Worm (Caenorhabditis elegans) whole organism, L1 larva: ENCODE data around the gene ippk-1.
A peak's percentile ranks its signal among the peaks of the same experiment; 100 is the strongest.

ENCODE experiments used
- C04F5.9 ChIP-seq: sonication (generic microtip); optimal IDR thresholded peaks from 2 replicates; lab custom pipeline; 2016; ENCODE audit warnings: missing genetic modification characterization, missing compliant biosample characterization
- aha-1 ChIP-seq: fragments of 150-350 bp; optimal IDR thresholded peaks from 2 replicates; lab custom pipeline; 2014; ENCODE audit warnings: missing biosample characterization, missing genetic modification characterization
- aly-2 ChIP-seq: fragments of 150-350 bp; optimal IDR thresholded peaks from 2 replicates; lab custom pipeline; 2014; ENCODE audit warnings: missing biosample characterization, missing genetic modification characterization
- ama-1 ChIP-seq: fragments of 150-350 bp; optimal IDR thresholded peaks from 2 replicates; lab custom pipeline; 2014
- blmp-1 ChIP-seq: fragments of 150-350 bp; optimal IDR thresholded peaks from 2 replicates; lab custom pipeline; 2014; ENCODE audit warnings: missing biosample characterization, missing genetic modification characterization
- ceh-82 ChIP-seq, 3 experiments: fragments of 150-350 bp in 1 of 3; sonication (generic microtip) in 2 of 3; optimal IDR thresholded peaks; 2 replicates each; lab custom pipeline; 2014 to 2017; ENCODE audit warnings: missing biosample characterization in 3 of 3, missing genetic modification characterization in 3 of 3
- ces-1 ChIP-seq: fragments of 150-350 bp; optimal IDR thresholded peaks from 2 replicates; lab custom pipeline; 2014; ENCODE audit warnings: missing biosample characterization, missing genetic modification reagents, missing genetic modification characterization
- dpl-1 ChIP-seq, 3 experiments: fragments of 150-350 bp in 2 of 3; sonication (generic microtip) in 1 of 3; optimal IDR thresholded peaks; 2 replicates each; lab custom pipeline; 2014 to 2017; ENCODE audit warnings: missing biosample characterization in 3 of 3, missing genetic modification characterization in 3 of 3, missing genetic modification reagents in 3 of 3
- dsc-1 ChIP-seq: sonication (generic microtip); optimal IDR thresholded peaks from 2 replicates; lab custom pipeline; 2016; ENCODE audit warnings: mild to moderate bottlenecking, missing genetic modification characterization, missing compliant biosample characterization
- efl-1 ChIP-seq, 4 experiments: fragments of 150-350 bp; optimal IDR thresholded peaks in 3 of 4; peaks in 1 of 4; 1 replicate in 1 of 4; 2 replicates in 3 of 4; lab custom pipeline; 2014; ENCODE audit warnings: missing biosample characterization in 2 of 4, missing genetic modification characterization in 2 of 4, missing genetic modification reagents in 2 of 4
- egl-13 ChIP-seq: sonication (generic microtip); optimal IDR thresholded peaks from 2 replicates; lab custom pipeline; 2016; ENCODE audit warnings: missing genotype, missing genetic modification reagents, missing genetic modification characterization, missing compliant biosample characterization
- elt-2 ChIP-seq: sonication (generic microtip); optimal IDR thresholded peaks from 2 replicates; lab custom pipeline; 2016; ENCODE audit warnings: missing genetic modification characterization, mild to moderate bottlenecking, inconsistent platforms, missing compliant biosample characterization, missing genetic modification reagents
- fkh-4 ChIP-seq: sonication (generic microtip); optimal IDR thresholded peaks from 2 replicates; lab custom pipeline; 2016; ENCODE audit warnings: missing compliant biosample characterization, missing genetic modification characterization, borderline replicate concordance
- fos-1 ChIP-seq: fragments of 150-350 bp; optimal IDR thresholded peaks from 2 replicates; lab custom pipeline; 2014; ENCODE audit warnings: missing biosample characterization, missing genetic modification characterization
- hlh-17 ChIP-seq: fragments of 200-800 bp; sonication (Bioruptor generic); optimal IDR thresholded peaks from 2 replicates; lab custom pipeline; 2018; ENCODE audit warnings: missing genetic modification characterization, mild to moderate bottlenecking, missing compliant biosample characterization, moderate library complexity, borderline replicate concordance
- hlh-4 ChIP-seq: sonication (generic microtip); optimal IDR thresholded peaks from 2 replicates; lab custom pipeline; 2016; ENCODE audit warnings: mild to moderate bottlenecking, missing genetic modification characterization, missing compliant biosample characterization
- isw-1 ChIP-seq: fragments of 200-800 bp; sonication (Bioruptor generic); IDR thresholded peaks from 2 replicates; pipeline ENCODE4 v1.3.6; 2022; ENCODE audit warnings: missing genetic modification characterization, missing compliant biosample characterization
- jun-1 ChIP-seq: fragments of 150-350 bp; optimal IDR thresholded peaks from 2 replicates; lab custom pipeline; 2014; ENCODE audit warnings: missing biosample characterization, missing genetic modification reagents, missing genetic modification characterization
- lin-13 ChIP-seq: fragments of 150-350 bp; optimal IDR thresholded peaks from 2 replicates; lab custom pipeline; 2014; ENCODE audit warnings: missing biosample characterization, missing genetic modification reagents, missing genetic modification characterization
- lin-15B ChIP-seq: fragments of 150-350 bp; sonication (generic microtip); optimal IDR thresholded peaks from 3 replicates; lab custom pipeline; 2014; ENCODE audit warnings: missing biosample characterization, missing genetic modification characterization
- lin-35 ChIP-seq, 2 experiments: fragments of 150-350 bp; optimal IDR thresholded peaks; 2 replicates each; lab custom pipeline; 2014; ENCODE audit warnings: missing biosample characterization in 2 of 2, missing genetic modification characterization in 2 of 2, missing genetic modification reagents in 2 of 2
- lin-39 ChIP-seq: fragments of 150-350 bp; optimal IDR thresholded peaks from 2 replicates; lab custom pipeline; 2014; ENCODE audit warnings: missing biosample characterization, missing genetic modification reagents, missing genetic modification characterization
- mab-9 ChIP-seq: fragments of 200-800 bp; sonication (Bioruptor generic); IDR thresholded peaks from 2 replicates; pipeline ENCODE4 v1.3.6; 2022; ENCODE audit warnings: missing genetic modification reagents, missing genetic modification characterization, missing compliant biosample characterization
- mdl-1 ChIP-seq, 2 experiments: fragments of 150-350 bp; optimal IDR thresholded peaks; 2 replicates each; lab custom pipeline; 2014 to 2017; ENCODE audit warnings: missing biosample characterization in 2 of 2, missing genetic modification characterization in 2 of 2, inconsistent platforms in 1 of 2
- mef-2 ChIP-seq: fragments of 150-350 bp; optimal IDR thresholded peaks from 2 replicates; lab custom pipeline; 2014; ENCODE audit warnings: missing biosample characterization, missing genetic modification characterization
- mep-1 ChIP-seq: fragments of 150-350 bp; optimal IDR thresholded peaks from 2 replicates; lab custom pipeline; 2014; ENCODE audit warnings: missing biosample characterization, missing genetic modification characterization
- nhr-19 ChIP-seq: fragments of 200-800 bp; sonication (Bioruptor generic); conservative IDR thresholded peaks from 2 replicates; pipeline ENCODE4 v1.3.6; 2022; ENCODE audit warnings: missing genetic modification characterization, missing compliant biosample characterization
- nhr-28 ChIP-seq: fragments of 150-350 bp; optimal IDR thresholded peaks from 2 replicates; lab custom pipeline; 2014; ENCODE audit warnings: missing biosample characterization, missing genetic modification characterization
- nhr-47 ChIP-seq: sonication (generic microtip); optimal IDR thresholded peaks from 2 replicates; lab custom pipeline; 2016; ENCODE audit warnings: mild to moderate bottlenecking, missing genetic modification characterization, moderate library complexity, missing compliant biosample characterization
- nhr-77 ChIP-seq: fragments of 150-350 bp; optimal IDR thresholded peaks from 2 replicates; lab custom pipeline; 2014; ENCODE audit warnings: missing biosample characterization, missing genetic modification characterization
- nhr-90 ChIP-seq: sonication (generic microtip); optimal IDR thresholded peaks from 2 replicates; lab custom pipeline; 2016; ENCODE audit warnings: mild to moderate bottlenecking, missing genetic modification characterization, missing compliant biosample characterization; ENCODE audit not compliant: poor library complexity
- pax-3 ChIP-seq: fragments of 200-800 bp; sonication (Bioruptor generic); optimal IDR thresholded peaks from 2 replicates; lab custom pipeline; 2018; ENCODE audit warnings: mild to moderate bottlenecking, missing genetic modification characterization, moderate library complexity, missing compliant biosample characterization
- skn-1 ChIP-seq: fragments of 150-350 bp; optimal IDR thresholded peaks from 2 replicates; lab custom pipeline; 2014; ENCODE audit warnings: missing biosample characterization, missing genetic modification characterization
- snpc-4 ChIP-seq: fragments of 150-350 bp; optimal IDR thresholded peaks from 2 replicates; lab custom pipeline; 2014; ENCODE audit warnings: missing biosample characterization, missing genetic modification characterization
- snu-23 ChIP-seq: sonication (generic microtip); optimal IDR thresholded peaks from 2 replicates; lab custom pipeline; 2016; ENCODE audit warnings: missing genetic modification characterization, missing compliant biosample characterization
- sox-4 ChIP-seq: sonication (generic microtip); optimal IDR thresholded peaks from 2 replicates; lab custom pipeline; 2016; ENCODE audit warnings: missing genetic modification characterization, missing compliant biosample characterization
- sptf-1 ChIP-seq: fragments of 150-350 bp; optimal IDR thresholded peaks from 2 replicates; lab custom pipeline; 2014; ENCODE audit warnings: missing biosample characterization, missing genetic modification characterization
- sup-37 ChIP-seq: fragments of 200-800 bp; sonication (Bioruptor generic); optimal IDR thresholded peaks from 2 replicates; lab custom pipeline; 2018; ENCODE audit warnings: mild to moderate bottlenecking, missing genetic modification characterization, missing compliant biosample characterization
- tbx-2 ChIP-seq: sonication (generic microtip); optimal IDR thresholded peaks from 2 replicates; lab custom pipeline; 2016; ENCODE audit warnings: missing genetic modification characterization, missing compliant biosample characterization
- tlp-1 ChIP-seq: fragments of 150-350 bp; optimal IDR thresholded peaks from 2 replicates; lab custom pipeline; 2014; ENCODE audit warnings: missing biosample characterization, missing genetic modification characterization
- unc-86 ChIP-seq: sonication (generic microtip); optimal IDR thresholded peaks from 2 replicates; lab custom pipeline; 2016; ENCODE audit warnings: missing genetic modification characterization, missing compliant biosample characterization
- unc-98 ChIP-seq: fragments of 200-800 bp; sonication (Bioruptor generic); IDR thresholded peaks from 2 replicates; pipeline ENCODE4 v1.3.6; 2022; ENCODE audit warnings: missing genetic modification characterization, missing compliant biosample characterization

The ippk-1 gene

ce11 chrII:12077281-12077680 lies 34.6 kb downstream of the ippk-1 start:
- no peak for TF ChIP-seq isw-1 (GFP tag; lab: Robert Waterston, UW)
- no peak for TF ChIP-seq hlh-4 (tag; lab: Kevin White, UChicago)

ce11 chrII:12080015-12080414 lies 37.3 kb downstream of the ippk-1 start:
- no peak for TF ChIP-seq isw-1 (GFP tag; lab: Robert Waterston, UW)
- peak; percentile 31 for TF ChIP-seq elt-2 (tag; lab: Kevin White, UChicago)
- no peak for TF ChIP-seq jun-1
- no peak for TF ChIP-seq C04F5.9
- no peak for TF ChIP-seq efl-1 (optimal IDR thresholded peaks at IDR 0.05; lab: Kevin White, UChicago)
- TF ChIP-seq efl-1 (GFP tag; optimal IDR thresholded peaks at IDR 0.05 in 1 of 2; lab: Kevin White, UChicago) = peak in 1 of 2 experiments; percentile 20
- no peak for TF ChIP-seq ama-1 (lab: Kevin White, UChicago)
- TF ChIP-seq nhr-47 (tag; lab: Kevin White, UChicago) = no peak
- no peak for TF ChIP-seq lin-15B (tag; lab: Kevin White, UChicago)

- no peak for TF ChIP-seq lin-35 (GFP tag; optimal IDR thresholded peaks at IDR 0.05; lab: Kevin White, UChicago)
- peak; percentile 37 for TF ChIP-seq blmp-1 (tag; lab: Kevin White, UChicago)
Measured at ce11 chrII:12081454-12081853, 38.7 kb downstream of the ippk-1 start.

ce11 chrII:12088833-12089232 lies 46.1 kb downstream of the ippk-1 start, which contains the start of gene cnt-1:
cnt-1 (minus strand) TSS chrII:12088868.
- TF ChIP-seq lin-39 (tag; lab: Kevin White, UChicago) (no peak), ceh-82 (tag; optimal IDR thresholded peaks at IDR 0.05; lab: Kevin White, UChicago) (no peak), sup-37 (no peak), ama-1 (lab: Kevin White, UChicago) (no peak), blmp-1 (tag; lab: Kevin White, UChicago) (no peak), lin-15B (tag; lab: Kevin White, UChicago) (no peak), fos-1 (tag; lab: Kevin White, UChicago) (no peak), sox-4 (tag; lab: Kevin White, UChicago) (no peak), unc-98 (GFP tag; lab: Robert Waterston, UW) (no peak)

ce11 chrII:12089616-12090215 lies 47.0 kb downstream of the ippk-1 start:
- TF ChIP-seq snu-23 (GFP tag; lab: Kevin White, UChicago) (peak; percentile 60), unc-86 (no peak), aha-1 (tag; lab: Kevin White, UChicago) (no peak), ces-1 (no peak), nhr-90 (tag; lab: Kevin White, UChicago) (peak; percentile 9), tlp-1 (tag; lab: Kevin White, UChicago) (no peak), dpl-1 (GFP tag; optimal IDR thresholded peaks at IDR 0.05; lab: Kevin White, UChicago) (peak; percentile 25 to 50 (median 45)), lin-15B (tag; lab: Kevin White, UChicago) (no peak), nhr-77 (no peak), elt-2 (tag; lab: Kevin White, UChicago) (no peak), snpc-4 (tag; lab: Kevin White, UChicago) (peak; percentile 28), hlh-4 (tag; lab: Kevin White, UChicago) (no peak), mep-1 (tag; lab: Kevin White, UChicago) (peak; percentile 64), nhr-28 (tag; lab: Kevin White, UChicago) (no peak), pax-3 (tag; lab: Kevin White, UChicago) (no peak), egl-13 (tag; lab: Kevin White, UChicago) (no peak), sptf-1 (tag; lab: Kevin White, UChicago) (no peak), tbx-2 (tag; lab: Kevin White, UChicago) (peak; percentile 39), hlh-17 (no peak), aly-2 (tag; lab: Kevin White, UChicago) (no peak), lin-13 (GFP tag; lab: Kevin White, UChicago) (no peak), efl-1 (optimal IDR thresholded peaks at IDR 0.05; lab: Kevin White, UChicago) (peak; percentile 39 to 59), efl-1 (GFP tag; optimal IDR thresholded peaks at IDR 0.05 in 1 of 2; lab: Kevin White, UChicago) (peak; percentile 53 to 96), dsc-1 (tag; lab: Kevin White, UChicago) (no peak), skn-1 (peak; percentile 31), mdl-1 (tag; optimal IDR thresholded peaks at IDR 0.05; lab: Kevin White, UChicago) (peak in 1 of 2 experiments; percentile 20), sox-4 (tag; lab: Kevin White, UChicago) (no peak), mef-2 (tag; lab: Kevin White, UChicago) (no peak), nhr-19 (GFP tag; lab: Robert Waterston, UW) (peak; percentile 41), fkh-4 (tag; lab: Kevin White, UChicago) (no peak), mab-9 (GFP tag; lab: Robert Waterston, UW) (no peak), blmp-1 (tag; lab: Kevin White, UChicago) (peak; percentile 76), ceh-82 (tag; optimal IDR thresholded peaks at IDR 0.05; lab: Kevin White, UChicago) (peak in 1 of 3 experiments; percentile 44)
